Fruit fly (Drosophila melanogaster) whole organism: ENCODE results near the gene Tis11.

Source experiments
- Dll ChIP-seq: fragments of >200 bp; optimal IDR thresholded peaks from 2 replicates; lab custom pipeline; 2017
- pan ChIP-seq: fragments of >200 bp; optimal IDR thresholded peaks from 2 replicates; lab custom pipeline; 2017

dm6 chrX:12615752-12616366, 43.4 kb upstream of the Tis11 start, which contains the start of gene CG11085:
- TF ChIP-seq pan (lab: Kevin White, UChicago) (no peak), Dll (no peak)
